Fruit fly (Drosophila melanogaster): ENCODE results near the gene CG5126.

Gene CG5126

DNA sequence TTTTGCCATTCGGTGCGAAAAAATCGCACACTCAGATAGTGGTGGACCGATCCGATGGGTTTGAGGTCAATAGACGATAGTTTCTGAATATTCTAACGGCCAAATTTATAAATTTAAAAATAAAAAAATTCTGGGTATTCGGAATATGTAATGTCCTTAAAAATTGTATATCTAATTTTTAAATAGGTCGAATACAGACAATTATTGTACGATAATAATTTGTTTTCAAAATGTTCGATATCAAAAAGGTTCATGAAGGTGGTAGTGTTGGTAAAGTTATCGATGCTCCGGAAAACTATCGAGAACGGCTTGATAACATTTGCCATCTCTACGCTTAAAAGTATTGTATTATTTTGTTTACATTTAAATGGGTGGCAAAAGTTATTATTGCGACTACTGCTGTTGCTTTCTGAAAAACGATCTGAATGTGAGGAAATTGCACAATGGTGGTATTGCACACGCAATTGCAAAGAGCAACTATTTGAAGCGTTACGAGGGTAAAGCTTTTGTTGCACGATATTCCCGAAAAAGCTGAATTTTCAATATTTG lies 13.9 kb downstream of the CG5126 start, which contains the start of the genes CG31922 and Plap (continued):
- peak; percentile 48 for TF ChIP-seq CG16815 (GFP tag; optimal IDR thresholded peaks at IDR 0.05)
- no peak for TF ChIP-seq CG11723 (GFP tag; optimal IDR thresholded peaks at IDR 0.05)
- peak; percentile 60; the same call in 2 of the 3 replicates for TF ChIP-seq Aef1 (GFP tag; IDR thresholded peaks at IDR 0.05)
- TF ChIP-seq sens-2 (GFP tag; IDR thresholded peaks at IDR 0.05) = no peak
- peak; percentile 66 for TF ChIP-seq CG18619 (GFP tag; optimal IDR thresholded peaks at IDR 0.05)
- TF ChIP-seq CG34376 (GFP tag; optimal IDR thresholded peaks at IDR 0.05) = peak; percentile 77
- TF ChIP-seq slp2 (GFP tag; optimal IDR thresholded peaks at IDR 0.05) = peak; percentile 45
- TF ChIP-seq ssp (GFP tag; IDR thresholded peaks at IDR 0.05) = peak; percentile 62
- peak; percentile 38; the same call in 1 of the 2 replicates for TF ChIP-seq tna (GFP tag; IDR thresholded peaks at IDR 0.05; ENCODE audit: partially characterized antibody)
- TF ChIP-seq CG1024 (GFP tag; IDR thresholded peaks at IDR 0.05) = no peak
- peak; percentile 80 for TF ChIP-seq CG13775 (GFP tag; optimal IDR thresholded peaks at IDR 0.05)
- no peak for TF ChIP-seq CG6854 (GFP tag; optimal IDR thresholded peaks at IDR 0.05)
- no peak for TF ChIP-seq CG12769 (tag; optimal IDR thresholded peaks at IDR 0.05)
- no peak for TF ChIP-seq C15 (GFP tag; IDR thresholded peaks at IDR 0.05)
- peak; percentile 60 for TF ChIP-seq CG32532 (GFP tag; IDR thresholded peaks at IDR 0.05)
- TF ChIP-seq CG5245 (GFP tag; optimal IDR thresholded peaks at IDR 0.05) = peak; percentile 39
- peak; percentile 78 for TF ChIP-seq CG3847 (GFP tag; IDR thresholded peaks at IDR 0.05)
- peak; percentile 56 for TF ChIP-seq Bteb2 (GFP tag; optimal IDR thresholded peaks at IDR 0.05)
- TF ChIP-seq Awh (GFP tag; IDR thresholded peaks at IDR 0.05) = peak; percentile 42; the same call in 1 of the 2 replicates
- peak; percentile 89 for TF ChIP-seq CG9932 (GFP tag; IDR thresholded peaks at IDR 0.05)
- TF ChIP-seq CG9797 (GFP tag; optimal IDR thresholded peaks at IDR 0.05) = peak; percentile 14
- no peak for TF ChIP-seq CG17612 (GFP tag; IDR thresholded peaks at IDR 0.05)
- TF ChIP-seq CG30020 (tag; optimal IDR thresholded peaks at IDR 0.05) = peak; percentile 68
- peak; percentile 74 for TF ChIP-seq Sin3A (optimal IDR thresholded peaks at IDR 0.05)
- TF ChIP-seq grn (GFP tag; optimal IDR thresholded peaks at IDR 0.05) = no peak
- peak; percentile 53 for TF ChIP-seq CG18011 (GFP tag; optimal IDR thresholded peaks at IDR 0.05)
- peak; percentile 42 for TF ChIP-seq CG8944 (GFP tag; optimal IDR thresholded peaks at IDR 0.05)
- no peak for TF ChIP-seq CG10959 (GFP tag; IDR thresholded peaks at IDR 0.05)
- peak; percentile 92 for TF ChIP-seq sens (GFP tag)
- TF ChIP-seq seq (GFP tag; IDR thresholded peaks at IDR 0.05) = peak; percentile 32; the same call in 1 of the 2 replicates
- TF ChIP-seq aop (GFP tag; IDR thresholded peaks at IDR 0.05) = no peak
- no peak for TF ChIP-seq ATbp (GFP tag; optimal IDR thresholded peaks at IDR 0.05)
- TF ChIP-seq Ravus (GFP tag; IDR thresholded peaks at IDR 0.05) = no peak
- no peak for TF ChIP-seq NC2α (GFP tag; optimal IDR thresholded peaks at IDR 0.05)
- no peak for TF ChIP-seq Gsc (GFP tag; IDR thresholded peaks at IDR 0.05)
- no peak for TF ChIP-seq Hr39 (optimal IDR thresholded peaks at IDR 0.05)
- TF ChIP-seq CTCF (GFP tag; optimal IDR thresholded peaks at IDR 0.05) = no peak
- TF ChIP-seq Ada2b (GFP tag; IDR thresholded peaks at IDR 0.05) = no peak
- no peak for TF ChIP-seq sd (tag; optimal IDR thresholded peaks at IDR 0.05)
- no peak for TF ChIP-seq pb (GFP tag; optimal IDR thresholded peaks at IDR 0.05)
- TF ChIP-seq stc (GFP tag; IDR thresholded peaks at IDR 0.05) = 0 out of 2 replicates have a peak, but pooled peaks have one; percentile 7
- no peak for TF ChIP-seq CG6765 (GFP tag; optimal IDR thresholded peaks at IDR 0.05)
- peak; percentile 73 for TF ChIP-seq Xbp1 (GFP tag; optimal IDR thresholded peaks at IDR 0.05)
- peak; percentile 80 for TF ChIP-seq CG17829 (tag; optimal IDR thresholded peaks at IDR 0.05)
- TF ChIP-seq jumu (GFP tag; optimal IDR thresholded peaks at IDR 0.05) = peak; percentile 39
- no peak for TF ChIP-seq Hmr (GFP tag; optimal IDR thresholded peaks at IDR 0.05)
- peak; percentile 78 for TF ChIP-seq CG2712 (tag; optimal IDR thresholded peaks at IDR 0.05)
- peak; percentile 58 for TF ChIP-seq CG8388 (GFP tag; optimal IDR thresholded peaks at IDR 0.05)
- no peak for TF ChIP-seq Asciz (GFP tag; optimal IDR thresholded peaks at IDR 0.05)
- peak; percentile 74 for TF ChIP-seq stwl (tag; optimal IDR thresholded peaks at IDR 0.05)
- TF ChIP-seq ind (GFP tag; optimal IDR thresholded peaks at IDR 0.05) = peak; percentile 75
- TF ChIP-seq tgo (GFP tag; IDR thresholded peaks at IDR 0.05) = peak; percentile 61; the same call in 1 of the 3 replicates
- peak; percentile 93 for TF ChIP-seq hbn (GFP tag; IDR thresholded peaks at IDR 0.05; ENCODE audit: partially characterized antibody)

Data from whole organism, embryonic.